Fruit fly (Drosophila melanogaster) whole organism, prepupa: ENCODE results near the gene CG7367.

ENCODE experiments used
- CG10631 ChIP-seq: fragments of 200-800 bp; sonication (Bioruptor generic); optimal IDR thresholded peaks from 2 replicates; lab custom pipeline; 2016; ENCODE audit warnings: missing biosample characterization, missing genetic modification characterization
- CG11294 ChIP-seq: fragments of 200-800 bp; sonication (Bioruptor generic); IDR thresholded peaks from 2 replicates; pipeline ENCODE4 v1.3.6; 2022; ENCODE audit warnings: missing biosample characterization, missing genetic modification characterization
- CG11762 ChIP-seq: fragments of 200-800 bp; sonication (Bioruptor generic); optimal IDR thresholded peaks from 3 replicates; lab custom pipeline; 2016; ENCODE audit warnings: missing biosample characterization, missing genetic modification characterization; ENCODE audit not compliant: insufficient read depth
- CG11902 ChIP-seq: fragments of 200-800 bp; sonication (Bioruptor generic); optimal IDR thresholded peaks from 3 replicates; lab custom pipeline; 2016; ENCODE audit warnings: missing biosample characterization, missing genetic modification characterization
- CG15336 ChIP-seq: fragments of 200-800 bp; sonication (Bioruptor generic); IDR thresholded peaks from 2 replicates; pipeline ENCODE4 v1.3.6; 2022; ENCODE audit warnings: missing biosample characterization, missing genetic modification characterization
- CG1621 ChIP-seq: fragments of 200-800 bp; sonication (Bioruptor generic); optimal IDR thresholded peaks from 3 replicates; lab custom pipeline; 2018; ENCODE audit warnings: missing biosample characterization, mild to moderate bottlenecking, missing genetic modification characterization
- CG16779 ChIP-seq: fragments of 200-800 bp; sonication (Bioruptor generic); optimal IDR thresholded peaks from 3 replicates; lab custom pipeline; 2017; ENCODE audit warnings: missing biosample characterization, mild to moderate bottlenecking, missing genetic modification characterization
- CG3032 ChIP-seq: fragments of 200-800 bp; optimal IDR thresholded peaks from 2 replicates; lab custom pipeline; 2019; ENCODE audit warnings: missing biosample characterization, mild to moderate bottlenecking, missing genetic modification characterization, moderate library complexity
- CG31627 ChIP-seq: fragments of 200-800 bp; sonication (Bioruptor generic); optimal IDR thresholded peaks from 3 replicates; lab custom pipeline; 2016; ENCODE audit warnings: missing biosample characterization, missing genetic modification characterization
- CG32006 ChIP-seq: fragments of 200-800 bp; sonication (Bioruptor generic); optimal IDR thresholded peaks from 3 replicates; lab custom pipeline; 2017; ENCODE audit warnings: missing biosample characterization, mild to moderate bottlenecking, missing genetic modification characterization
- CG34406 ChIP-seq: fragments of 200-800 bp; sonication (Bioruptor generic); optimal IDR thresholded peaks from 3 replicates; lab custom pipeline; 2016; ENCODE audit warnings: missing biosample characterization, missing genetic modification characterization
- CG3919 ChIP-seq: fragments of 200-800 bp; sonication (Bioruptor generic); optimal IDR thresholded peaks from 3 replicates; lab custom pipeline; 2016; ENCODE audit warnings: missing biosample characterization, missing genetic modification characterization
- CG4318 ChIP-seq: fragments of 200-800 bp; sonication (Bioruptor generic); optimal IDR thresholded peaks from 3 replicates; lab custom pipeline; 2017; ENCODE audit warnings: missing biosample characterization, mild to moderate bottlenecking, missing genetic modification characterization
- CG6163 ChIP-seq: fragments of 200-800 bp; sonication (Bioruptor generic); IDR thresholded peaks from 3 replicates; pipeline ENCODE4 v1.3.6; 2022; ENCODE audit warnings: missing biosample characterization, missing genetic modification characterization
- CG6276 ChIP-seq: fragments of 200-800 bp; sonication (Bioruptor generic); optimal IDR thresholded peaks from 2 replicates; lab custom pipeline; 2017; ENCODE audit warnings: missing biosample characterization, mild to moderate bottlenecking, missing genetic modification characterization
- CG6808 ChIP-seq: fragments of 200-800 bp; sonication (Bioruptor generic); optimal IDR thresholded peaks from 3 replicates; lab custom pipeline; 2017; ENCODE audit warnings: missing biosample characterization, missing genetic modification characterization, mild to moderate bottlenecking, moderate library complexity, missing genetic modification reagents
- CG7368 ChIP-seq: fragments of 200-800 bp; sonication (Bioruptor generic); optimal IDR thresholded peaks from 3 replicates; lab custom pipeline; 2016; ENCODE audit warnings: missing biosample characterization, missing genetic modification characterization
- CG8119 ChIP-seq: fragments of 200-800 bp; sonication (Bioruptor generic); IDR thresholded peaks from 3 replicates; pipeline ENCODE4 v1.3.6; 2022; ENCODE audit warnings: missing biosample characterization, missing genetic modification characterization
- CG8319 ChIP-seq: fragments of 200-800 bp; sonication (Bioruptor generic); optimal IDR thresholded peaks from 3 replicates; lab custom pipeline; 2016; ENCODE audit warnings: missing biosample characterization, missing genetic modification characterization
- CG9139 ChIP-seq: fragments of 200-800 bp; sonication (Bioruptor generic); optimal IDR thresholded peaks from 3 replicates; lab custom pipeline; 2017; ENCODE audit warnings: missing biosample characterization, mild to moderate bottlenecking, missing genetic modification characterization
- Eip78C ChIP-seq: fragments of 200-800 bp; sonication (Bioruptor generic); peaks from one replicate; lab custom pipeline; 2016; ENCODE audit warnings: missing biosample characterization, missing genetic modification characterization
- Eip93F ChIP-seq: fragments of 200-800 bp; sonication (Bioruptor generic); optimal IDR thresholded peaks from 2 replicates; lab custom pipeline; 2016; ENCODE audit warnings: missing biosample characterization, mild to moderate bottlenecking, missing genetic modification characterization
- Ets21C ChIP-seq: fragments of 200-800 bp; sonication (Bioruptor generic); optimal IDR thresholded peaks from 3 replicates; lab custom pipeline; 2016; ENCODE audit warnings: missing biosample characterization, missing genetic modification characterization
- Ets96B ChIP-seq: fragments of 200-800 bp; optimal IDR thresholded peaks from 2 replicates; lab custom pipeline; 2019; ENCODE audit warnings: missing biosample characterization, mild to moderate bottlenecking, missing genetic modification characterization, moderate library complexity
- Hr39 ChIP-seq: fragments of 200-800 bp; sonication (Bioruptor generic); optimal IDR thresholded peaks from 2 replicates; lab custom pipeline; 2016; ENCODE audit warnings: missing biosample characterization, missing genetic modification characterization
- Hr4 ChIP-seq: fragments of 200-800 bp; sonication (Bioruptor generic); optimal IDR thresholded peaks from 3 replicates; lab custom pipeline; 2016; ENCODE audit warnings: missing biosample characterization, missing genetic modification characterization
- Lpt ChIP-seq: fragments of 200-800 bp; sonication (Bioruptor generic); optimal IDR thresholded peaks from 3 replicates; lab custom pipeline; 2016; ENCODE audit warnings: missing biosample characterization, missing genetic modification characterization
- OdsH ChIP-seq: fragments of 200-800 bp; sonication (Bioruptor generic); optimal IDR thresholded peaks from 3 replicates; lab custom pipeline; 2016; ENCODE audit warnings: missing biosample characterization, missing genetic modification characterization
- Sox102F ChIP-seq: fragments of 200-800 bp; sonication (Bioruptor generic); optimal IDR thresholded peaks from 2 replicates; lab custom pipeline; 2016; ENCODE audit warnings: missing biosample characterization, mild to moderate bottlenecking, missing genetic modification characterization
- Sox14 ChIP-seq: fragments of 200-800 bp; sonication (Bioruptor generic); optimal IDR thresholded peaks from 3 replicates; lab custom pipeline; 2016; ENCODE audit warnings: missing biosample characterization, missing genetic modification characterization
- achi ChIP-seq: fragments of 200-800 bp; sonication (Bioruptor generic); optimal IDR thresholded peaks from 3 replicates; lab custom pipeline; 2016; ENCODE audit warnings: missing biosample characterization, missing genetic modification characterization
- cyc ChIP-seq: fragments of 200-800 bp; sonication (Bioruptor generic); optimal IDR thresholded peaks from 3 replicates; lab custom pipeline; 2016; ENCODE audit warnings: missing biosample characterization, missing genetic modification characterization
- dac ChIP-seq: fragments of 200-800 bp; sonication (Bioruptor generic); optimal IDR thresholded peaks from 2 replicates; lab custom pipeline; 2017; ENCODE audit warnings: missing biosample characterization, mild to moderate bottlenecking, missing genetic modification characterization
- dsx ChIP-seq: fragments of 200-800 bp; optimal IDR thresholded peaks from 3 replicates; lab custom pipeline; 2019; ENCODE audit warnings: missing biosample characterization, mild to moderate bottlenecking, missing genetic modification characterization, moderate library complexity; ENCODE audit not compliant: poor library complexity, severe bottlenecking
- eg ChIP-seq: fragments of 200-800 bp; sonication (Bioruptor generic); IDR thresholded peaks from 3 replicates; pipeline ENCODE4 v1.3.6; 2022; ENCODE audit warnings: missing biosample characterization, missing genetic modification characterization
- esn ChIP-seq: fragments of 200-800 bp; sonication (Bioruptor generic); optimal IDR thresholded peaks from 2 replicates; lab custom pipeline; 2016; ENCODE audit warnings: missing biosample characterization, mild to moderate bottlenecking, missing genetic modification characterization, moderate library complexity
- fd59A ChIP-seq: fragments of 200-800 bp; sonication (Bioruptor generic); optimal IDR thresholded peaks from 2 replicates; lab custom pipeline; 2017; ENCODE audit warnings: missing biosample characterization, mild to moderate bottlenecking, missing genetic modification characterization, missing genetic modification reagents
- fd85E ChIP-seq: fragments of 200-800 bp; sonication (Bioruptor generic); optimal IDR thresholded peaks from 3 replicates; lab custom pipeline; 2016; ENCODE audit warnings: missing biosample characterization, missing genetic modification characterization
- lz ChIP-seq: fragments of 200-800 bp; sonication (Bioruptor generic); optimal IDR thresholded peaks from 3 replicates; lab custom pipeline; 2016; ENCODE audit warnings: missing biosample characterization, missing genetic modification characterization
- pdm3 ChIP-seq: fragments of 200-800 bp; sonication (Bioruptor generic); optimal IDR thresholded peaks from 3 replicates; lab custom pipeline; 2016; ENCODE audit warnings: missing biosample characterization, missing genetic modification characterization
- spab ChIP-seq: fragments of 200-800 bp; sonication (Bioruptor generic); optimal IDR thresholded peaks from 2 replicates; lab custom pipeline; 2017; ENCODE audit warnings: missing biosample characterization, mild to moderate bottlenecking, missing genetic modification characterization, missing genetic modification reagents
- ss ChIP-seq, 2 experiments: fragments of 200-800 bp; sonication (Bioruptor generic); optimal IDR thresholded peaks; 2 replicates in 1 of 2; 3 replicates in 1 of 2; lab custom pipeline; 2017 to 2018; ENCODE audit warnings: mild to moderate bottlenecking in 2 of 2, missing biosample characterization in 2 of 2, missing genetic modification characterization in 2 of 2, moderate library complexity in 1 of 2
- svp ChIP-seq: fragments of 200-800 bp; sonication (Bioruptor generic); peaks from one replicate; lab custom pipeline; 2016; ENCODE audit warnings: missing biosample characterization, missing genetic modification characterization
- topi ChIP-seq: fragments of 200-800 bp; sonication (Bioruptor generic); optimal IDR thresholded peaks from 3 replicates; lab custom pipeline; 2016; ENCODE audit warnings: missing biosample characterization, missing genetic modification characterization

Gene CG7367

dm6 chr2L:8082692-8083412 is 43.3 kb upstream of the CG7367 start, which contains the start of gene Mcr (continued):
- TF ChIP-seq OdsH (GFP tag; lab: Kevin White, UChicago), result no peak
- TF ChIP-seq CG32006 (GFP tag; lab: Kevin White, UChicago), result no peak
- no peak for TF ChIP-seq CG6808 (GFP tag; lab: Kevin White, UChicago)
- no peak for TF ChIP-seq spab
- no peak for TF ChIP-seq CG34406 (GFP tag; lab: Kevin White, UChicago)
- no peak for TF ChIP-seq Ets96B (tag; lab: Kevin White, UChicago)
- no peak for TF ChIP-seq Eip93F
- no peak for TF ChIP-seq Hr39 (GFP tag; lab: Kevin White, UChicago)
- TF ChIP-seq CG3919 (GFP tag; lab: Kevin White, UChicago), result no peak
- no peak for TF ChIP-seq achi (GFP tag; lab: Kevin White, UChicago)
- peak; percentile 22 for TF ChIP-seq topi (GFP tag; lab: Kevin White, UChicago)
- peak; percentile 10 for TF ChIP-seq cyc
- TF ChIP-seq CG7368 (GFP tag; lab: Kevin White, UChicago), result no peak
- TF ChIP-seq CG9139 (GFP tag; lab: Kevin White, UChicago), result no peak
- no peak for TF ChIP-seq CG6276 (GFP tag; lab: Kevin White, UChicago)
- TF ChIP-seq Lpt (GFP tag; lab: Kevin White, UChicago), result no peak
- no peak for TF ChIP-seq CG1621 (tag; lab: Kevin White, UChicago)
- peak; percentile 15 for TF ChIP-seq CG31627 (GFP tag; lab: Kevin White, UChicago)
- peak; percentile 22; the same call in 1 of the 3 replicates for TF ChIP-seq CG6163 (GFP tag; lab: Robert Waterston, UW)
- no peak for TF ChIP-seq ss (GFP tag; optimal IDR thresholded peaks at IDR 0.05; lab: Kevin White, UChicago)
- no peak for TF ChIP-seq eg (GFP tag; lab: Robert Waterston, UW)
- no peak for TF ChIP-seq fd85E (GFP tag; lab: Kevin White, UChicago)
- TF ChIP-seq Hr4, result no peak
- no peak for TF ChIP-seq CG11762
- no peak for TF ChIP-seq fd59A (GFP tag; lab: Kevin White, UChicago)
- TF ChIP-seq, all 60 proteins: peak for 9

- TF ChIP-seq OdsH (GFP tag; lab: Kevin White, UChicago), result peak; percentile 88
- TF ChIP-seq dac (GFP tag; lab: Kevin White, UChicago), result peak; percentile 53
- peak; percentile 96 for TF ChIP-seq CG8119 (GFP tag; lab: Robert Waterston, UW)
- TF ChIP-seq CG6163 (GFP tag; lab: Robert Waterston, UW), result 0 out of 3 replicates have a peak, but pooled peaks have one; percentile 17
- peak; percentile 93 for TF ChIP-seq CG32006 (GFP tag; lab: Kevin White, UChicago)
- TF ChIP-seq Sox102F (GFP tag; lab: Kevin White, UChicago), result no peak
- TF ChIP-seq CG4318 (GFP tag; lab: Kevin White, UChicago), result peak; percentile 71
- no peak for TF ChIP-seq dsx (GFP tag; lab: Kevin White, UChicago)
- TF ChIP-seq topi (GFP tag; lab: Kevin White, UChicago), result no peak
- TF ChIP-seq CG15336, result peak; percentile 94
- TF ChIP-seq pdm3 (GFP tag; lab: Kevin White, UChicago), result peak; percentile 70
- peak; percentile 89 for TF ChIP-seq Eip78C (GFP tag; lab: Kevin White, UChicago)
- TF ChIP-seq achi (GFP tag; lab: Kevin White, UChicago), result peak; percentile 82
- TF ChIP-seq Hr39 (GFP tag; lab: Kevin White, UChicago), result peak; percentile 46
- no peak for TF ChIP-seq CG11294
- no peak for TF ChIP-seq CG6276 (GFP tag; lab: Kevin White, UChicago)
- peak; percentile 44 for TF ChIP-seq CG31627 (GFP tag; lab: Kevin White, UChicago)
- TF ChIP-seq CG8319 (GFP tag; lab: Kevin White, UChicago), result no peak
- TF ChIP-seq fd85E (GFP tag; lab: Kevin White, UChicago), result no peak
- peak; percentile 67 for TF ChIP-seq fd59A (GFP tag; lab: Kevin White, UChicago)
- peak; percentile 83 for TF ChIP-seq CG34406 (GFP tag; lab: Kevin White, UChicago)
- TF ChIP-seq CG11902 (GFP tag; lab: Kevin White, UChicago), result no peak
- TF ChIP-seq CG3032 (tag; lab: Kevin White, UChicago), result peak; percentile 55
- TF ChIP-seq Ets96B (tag; lab: Kevin White, UChicago), result peak; percentile 84
- peak; percentile 60 for TF ChIP-seq Lpt (GFP tag; lab: Kevin White, UChicago)
- TF ChIP-seq Ets21C (GFP tag; lab: Kevin White, UChicago), result no peak
- peak; percentile 57 for TF ChIP-seq Sox14
- TF ChIP-seq svp, result peak; percentile 82
- TF ChIP-seq Eip93F, result no peak
- TF ChIP-seq CG16779, result no peak
- peak; percentile 82 for TF ChIP-seq esn (GFP tag; lab: Kevin White, UChicago)
- TF ChIP-seq CG6808 (GFP tag; lab: Kevin White, UChicago), result no peak
- TF ChIP-seq CG10631 (GFP tag; lab: Kevin White, UChicago), result peak; percentile 88
- TF ChIP-seq CG3919 (GFP tag; lab: Kevin White, UChicago), result peak; percentile 42
- no peak for TF ChIP-seq spab
- TF ChIP-seq lz, result peak; percentile 60
Observed at dm6 chr2L:8081640-8082485, 42.3 kb upstream of the CG7367 start.
